Worm (Caenorhabditis elegans): ENCODE results near the gene orc-4.

Gene orc-4

ce11 chrIII:10629795-10630194 lies 16.2 kb upstream of the orc-4 start:
- no peak for TF ChIP-seq pes-1 (GFP tag; IDR thresholded peaks at IDR 0.05)
- no peak for TF ChIP-seq ets-7 (tag; optimal IDR thresholded peaks at IDR 0.05)
- no peak for TF ChIP-seq ceh-36 (tag; optimal IDR thresholded peaks at IDR 0.05)
- TF ChIP-seq ama-1 (optimal IDR thresholded peaks at IDR 0.05), result no peak
- no peak for TF ChIP-seq F13C5.2 (tag; optimal IDR thresholded peaks at IDR 0.05)
- no peak for TF ChIP-seq scrt-1 (GFP tag; IDR thresholded peaks at IDR 0.05)
- TF ChIP-seq tra-4 (tag; optimal IDR thresholded peaks at IDR 0.05), result no peak
- no peak for TF ChIP-seq tbx-37 (GFP tag; conservative IDR thresholded peaks at IDR 0.05)
- TF ChIP-seq sea-1 (GFP tag; conservative IDR thresholded peaks at IDR 0.05), result no peak
- TF ChIP-seq aly-1 (tag; optimal IDR thresholded peaks at IDR 0.05), result no peak

DNA sequence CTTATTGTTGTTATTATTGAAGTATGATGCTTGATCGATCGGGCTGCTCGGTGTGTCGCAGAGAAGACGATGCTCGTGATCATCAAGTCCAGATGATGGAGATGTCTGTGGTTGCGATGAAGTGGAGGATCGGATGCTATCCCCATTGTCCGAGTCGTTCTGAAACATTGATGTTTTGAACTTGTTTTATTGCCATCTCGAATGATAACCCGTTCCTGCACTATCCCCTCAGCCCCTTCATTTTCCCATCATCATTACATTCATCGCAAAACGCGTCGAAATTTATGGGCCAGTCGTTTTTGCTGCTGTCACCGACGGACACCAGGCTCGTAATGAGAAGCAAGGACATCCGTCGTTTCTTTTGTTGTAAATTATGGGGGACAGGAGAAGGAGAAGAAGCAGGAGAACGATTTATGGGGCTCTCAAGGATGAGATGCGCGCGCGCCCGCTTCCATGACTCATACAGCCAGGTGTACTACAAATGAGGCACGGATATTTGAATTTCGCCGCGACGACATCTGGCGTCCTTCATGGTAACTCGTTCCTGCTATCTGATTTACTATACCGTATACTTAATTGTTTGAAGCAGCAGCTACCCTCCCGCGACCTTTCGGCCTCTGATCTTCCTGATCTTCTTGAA lies 14.0 kb upstream of the orc-4 start:
- TF ChIP-seq ets-7 (tag; optimal IDR thresholded peaks at IDR 0.05) (no peak), B0310.2 (tag; optimal IDR thresholded peaks at IDR 0.05) (no peak), scrt-1 (GFP tag; IDR thresholded peaks at IDR 0.05) (no peak), hmbx-1 (tag; optimal IDR thresholded peaks at IDR 0.05) (no peak), tbx-11 (GFP tag; IDR thresholded peaks at IDR 0.05) (no peak), aly-1 (tag; optimal IDR thresholded peaks at IDR 0.05) (no peak), F13C5.2 (tag; optimal IDR thresholded peaks at IDR 0.05) (no peak), pes-1 (GFP tag; IDR thresholded peaks at IDR 0.05) (no peak), ceh-36 (tag; optimal IDR thresholded peaks at IDR 0.05) (no peak), tra-4 (tag; optimal IDR thresholded peaks at IDR 0.05) (no peak), ama-1 (optimal IDR thresholded peaks at IDR 0.05) (no peak), hnd-1 (tag; optimal IDR thresholded peaks at IDR 0.05) (no peak), flt-1 (GFP tag; IDR thresholded peaks at IDR 0.05) (no peak), sea-1 (GFP tag; conservative IDR thresholded peaks at IDR 0.05) (no peak), hmg-4 (GFP tag; optimal IDR thresholded peaks at IDR 0.05) (no peak), tbx-37 (GFP tag; conservative IDR thresholded peaks at IDR 0.05) (no peak), ceh-13 (GFP tag; optimal IDR thresholded peaks at IDR 0.05) (no peak)

ce11 chrIII:10632590-10633402 lies 13.2 kb upstream of the orc-4 start, which contains the start of gene Y39A1A.10:
Gene Y39A1A.10 (plus strand): TSS chrIII:10632728.
- no peak for TF ChIP-seq tbx-11 (GFP tag; IDR thresholded peaks at IDR 0.05)
- TF ChIP-seq B0310.2 (tag; optimal IDR thresholded peaks at IDR 0.05), result no peak
- no peak for TF ChIP-seq F13C5.2 (tag; optimal IDR thresholded peaks at IDR 0.05)
- no peak for TF ChIP-seq ama-1 (optimal IDR thresholded peaks at IDR 0.05)
- no peak for TF ChIP-seq tra-4 (tag; optimal IDR thresholded peaks at IDR 0.05)
- TF ChIP-seq hnd-1 (tag; optimal IDR thresholded peaks at IDR 0.05), result no peak
- no peak for TF ChIP-seq pes-1 (GFP tag; IDR thresholded peaks at IDR 0.05)
- no peak for TF ChIP-seq ets-7 (tag; optimal IDR thresholded peaks at IDR 0.05)
- TF ChIP-seq hmbx-1 (tag; optimal IDR thresholded peaks at IDR 0.05), result no peak
- no peak for TF ChIP-seq ceh-36 (tag; optimal IDR thresholded peaks at IDR 0.05)
- TF ChIP-seq tbx-37 (GFP tag; conservative IDR thresholded peaks at IDR 0.05), result no peak
- no peak for TF ChIP-seq aly-1 (tag; optimal IDR thresholded peaks at IDR 0.05)
- no peak for TF ChIP-seq flt-1 (GFP tag; IDR thresholded peaks at IDR 0.05)
- no peak for TF ChIP-seq scrt-1 (GFP tag; IDR thresholded peaks at IDR 0.05)
- no peak for TF ChIP-seq sea-1 (GFP tag; conservative IDR thresholded peaks at IDR 0.05)

DNA sequence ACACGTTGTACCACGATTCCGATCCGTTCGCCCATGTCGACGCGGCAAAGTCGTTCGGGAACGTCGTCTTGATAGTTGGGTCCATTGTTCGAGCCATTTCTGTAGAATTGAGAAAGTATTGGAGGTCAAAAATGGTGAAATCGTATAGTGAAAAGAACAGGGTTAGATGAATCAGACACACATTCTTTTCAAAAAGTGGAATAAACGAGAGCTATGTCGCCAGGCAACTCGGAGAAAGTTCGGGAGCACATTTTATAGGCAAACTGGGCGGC lies 12.6 kb upstream of the orc-4 start, which contains the start of gene Y39A1A.9:
Gene Y39A1A.9 (minus strand): TSS at position 99 of the 272 bp plus-strand sequence.
- TF ChIP-seq ceh-36 (tag; optimal IDR thresholded peaks at IDR 0.05) (no peak), B0310.2 (tag; optimal IDR thresholded peaks at IDR 0.05) (no peak), tra-4 (tag; optimal IDR thresholded peaks at IDR 0.05) (no peak), scrt-1 (GFP tag; IDR thresholded peaks at IDR 0.05) (no peak), aly-1 (tag; optimal IDR thresholded peaks at IDR 0.05) (no peak), tbx-37 (GFP tag; conservative IDR thresholded peaks at IDR 0.05) (no peak), hnd-1 (tag; optimal IDR thresholded peaks at IDR 0.05) (no peak), pes-1 (GFP tag; IDR thresholded peaks at IDR 0.05) (no peak), hmbx-1 (tag; optimal IDR thresholded peaks at IDR 0.05) (no peak), ama-1 (optimal IDR thresholded peaks at IDR 0.05) (no peak), ets-7 (tag; optimal IDR thresholded peaks at IDR 0.05) (no peak)

DNA sequence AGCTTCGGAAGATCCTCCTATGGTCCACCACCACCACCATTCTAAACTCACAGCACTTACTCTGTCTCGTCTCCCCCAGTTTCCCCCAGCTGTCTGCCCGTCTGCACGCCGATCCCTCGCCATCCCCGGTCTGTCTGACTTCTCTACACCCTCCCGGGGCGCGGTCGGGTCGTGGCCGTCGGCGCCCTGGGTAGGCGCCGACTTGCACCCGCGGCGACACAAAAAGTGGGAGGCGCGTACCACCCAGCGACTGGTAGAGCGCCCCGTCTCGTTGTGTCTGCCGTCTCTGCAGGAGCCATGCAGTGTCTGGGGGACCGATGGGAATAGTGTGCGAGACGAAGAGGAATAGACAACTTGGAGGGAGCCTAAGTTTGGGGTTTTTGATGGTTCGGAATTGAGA lies 11.9 kb upstream of the orc-4 start:
- TF ChIP-seq scrt-1 (GFP tag; IDR thresholded peaks at IDR 0.05) (no peak), flt-1 (GFP tag; IDR thresholded peaks at IDR 0.05) (0 out of 2 replicates have a peak, but pooled peaks have one; percentile 8), aly-1 (tag; optimal IDR thresholded peaks at IDR 0.05) (peak; percentile 47)

DNA sequence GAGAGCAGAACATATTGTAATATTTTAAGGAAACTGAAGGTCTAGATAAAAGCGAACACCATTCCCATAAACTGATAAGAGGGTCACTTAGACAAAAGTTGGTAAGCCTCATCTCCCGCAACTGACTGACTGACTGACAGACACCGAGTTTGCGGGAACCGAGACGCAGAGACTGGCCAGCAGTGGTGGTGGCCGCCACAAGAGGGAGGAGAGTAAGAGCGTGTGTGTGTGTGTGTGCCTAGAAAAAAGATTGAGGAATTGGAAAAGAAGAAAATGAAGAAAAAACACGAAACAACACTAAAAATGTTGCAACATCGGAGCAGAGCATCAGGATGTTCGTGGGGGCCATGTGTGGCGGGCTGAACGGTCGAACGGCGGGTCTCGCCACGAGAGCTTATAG lies 11.4 kb upstream of the orc-4 start:
- TF ChIP-seq scrt-1 (GFP tag; IDR thresholded peaks at IDR 0.05) (no peak), sea-1 (GFP tag; conservative IDR thresholded peaks at IDR 0.05) (no peak), ceh-13 (GFP tag; optimal IDR thresholded peaks at IDR 0.05) (no peak), aly-1 (tag; optimal IDR thresholded peaks at IDR 0.05) (no peak), F13C5.2 (tag; optimal IDR thresholded peaks at IDR 0.05) (no peak), tra-4 (tag; optimal IDR thresholded peaks at IDR 0.05) (no peak), ceh-36 (tag; optimal IDR thresholded peaks at IDR 0.05) (no peak), pes-1 (GFP tag; IDR thresholded peaks at IDR 0.05) (no peak)

DNA sequence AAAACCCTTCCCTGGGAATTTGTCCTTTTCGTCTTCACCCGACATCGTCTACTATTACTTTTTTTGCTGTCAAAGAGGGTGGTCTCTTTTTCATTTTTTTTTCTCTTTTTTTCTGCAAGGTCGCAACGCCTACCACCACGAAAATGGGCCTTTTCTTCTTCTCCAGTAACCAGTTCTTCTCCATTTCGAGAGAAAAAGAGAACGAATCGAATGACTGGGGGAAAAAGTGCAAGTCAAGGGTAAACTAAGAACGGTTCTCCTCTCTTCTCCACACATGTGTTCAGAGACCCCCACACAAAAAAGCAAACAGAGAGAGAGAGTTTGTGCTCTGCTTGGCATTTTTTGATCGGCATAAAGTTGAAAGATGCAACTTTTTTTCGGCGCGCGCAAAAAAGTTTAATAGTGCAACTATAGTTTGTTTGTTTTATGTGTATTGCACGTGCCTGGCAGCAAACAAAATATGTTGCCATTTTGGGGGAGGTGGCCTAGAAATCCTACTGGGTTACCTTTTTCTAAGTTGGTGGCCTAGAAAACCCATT lies 9.4 kb upstream of the orc-4 start:
- no peak for TF ChIP-seq ceh-13 (GFP tag; optimal IDR thresholded peaks at IDR 0.05)
- no peak for TF ChIP-seq sea-1 (GFP tag; conservative IDR thresholded peaks at IDR 0.05)
- no peak for TF ChIP-seq flt-1 (GFP tag; IDR thresholded peaks at IDR 0.05)
- TF ChIP-seq tbx-11 (GFP tag; IDR thresholded peaks at IDR 0.05), result no peak
- TF ChIP-seq tra-4 (tag; optimal IDR thresholded peaks at IDR 0.05), result no peak
- no peak for TF ChIP-seq hmg-4 (GFP tag; optimal IDR thresholded peaks at IDR 0.05)
- TF ChIP-seq hmbx-1 (tag; optimal IDR thresholded peaks at IDR 0.05), result no peak
- TF ChIP-seq B0310.2 (tag; optimal IDR thresholded peaks at IDR 0.05), result no peak
- no peak for TF ChIP-seq pes-1 (GFP tag; IDR thresholded peaks at IDR 0.05)
- no peak for TF ChIP-seq aly-1 (tag; optimal IDR thresholded peaks at IDR 0.05)
- no peak for TF ChIP-seq scrt-1 (GFP tag; IDR thresholded peaks at IDR 0.05)
- no peak for TF ChIP-seq hnd-1 (tag; optimal IDR thresholded peaks at IDR 0.05)
- no peak for TF ChIP-seq ceh-36 (tag; optimal IDR thresholded peaks at IDR 0.05)
- no peak for TF ChIP-seq ama-1 (optimal IDR thresholded peaks at IDR 0.05)
- TF ChIP-seq ets-7 (tag; optimal IDR thresholded peaks at IDR 0.05), result no peak
- TF ChIP-seq F13C5.2 (tag; optimal IDR thresholded peaks at IDR 0.05), result no peak
- no peak for TF ChIP-seq tbx-37 (GFP tag; conservative IDR thresholded peaks at IDR 0.05)

Data from whole organism, early embryonic.